Fruit fly (Drosophila melanogaster): ENCODE results near the gene dac.

DNA sequence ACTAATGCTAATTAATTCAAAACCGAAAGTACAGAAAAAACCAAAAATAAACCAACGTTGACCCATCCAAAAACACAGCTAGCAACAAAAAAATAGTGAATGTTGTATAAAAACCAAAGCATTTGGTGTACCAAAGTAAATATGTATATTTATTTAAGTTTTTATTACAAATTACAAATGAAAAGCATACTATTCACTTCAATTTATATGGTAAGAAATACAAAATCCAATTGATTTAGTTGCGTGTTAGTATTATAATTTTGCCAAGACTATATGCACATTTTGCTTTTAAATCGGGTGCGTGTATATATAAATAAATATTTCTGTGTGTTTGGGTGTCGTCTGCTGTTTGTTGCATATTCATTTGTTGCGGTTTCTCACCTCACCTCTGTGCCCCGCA is 11.4 kb upstream of the dac start:
- no peak for TF ChIP-seq CG15710 (tag; optimal IDR thresholded peaks at IDR 0.05)
- TF ChIP-seq CG9948 (tag; optimal IDR thresholded peaks at IDR 0.05): no peak
- TF ChIP-seq CG10348 (GFP tag; IDR thresholded peaks at IDR 0.05): no peak
- no peak for TF ChIP-seq Snoo (tag; optimal IDR thresholded peaks at IDR 0.05)
- TF ChIP-seq CG17806 (tag; optimal IDR thresholded peaks at IDR 0.05): no peak
- no peak for TF ChIP-seq gl (tag; optimal IDR thresholded peaks at IDR 0.05)
- no peak for TF ChIP-seq rn (GFP tag; IDR thresholded peaks at IDR 0.05)

Measured in whole organism, pupa.